Worm (Caenorhabditis elegans) whole organism, young adult: Measurements from ENCODE around the gene ZK1067.3.
A peak's percentile ranks its signal among the peaks of the same experiment; 100 is the strongest.

Experiments
- B0261.1 ChIP-seq: sonication (generic microtip); optimal IDR thresholded peaks from 2 replicates; lab custom pipeline; 2016; ENCODE audit warnings: mild to moderate bottlenecking, missing genetic modification characterization, moderate library complexity, missing compliant biosample characterization
- B0336.3 ChIP-seq: fragments of 200-800 bp; sonication (Bioruptor generic); IDR thresholded peaks from 2 replicates; pipeline ENCODE4 v1.3.6; 2022; ENCODE audit warnings: missing genetic modification characterization, missing compliant biosample characterization
- C06A6.2 ChIP-seq: fragments of 200-800 bp; sonication (Bioruptor generic); conservative IDR thresholded peaks from 2 replicates; pipeline ENCODE4 v1.3.6; 2022; ENCODE audit warnings: missing genetic modification characterization, missing compliant biosample characterization
- F23B12.7 ChIP-seq: sonication (generic microtip); optimal IDR thresholded peaks from 2 replicates; lab custom pipeline; 2017; ENCODE audit warnings: missing genetic modification characterization, mild to moderate bottlenecking, missing compliant biosample characterization, antibody characterized with exemption, moderate library complexity; ENCODE audit not compliant: insufficient read depth
- F52B5.7 ChIP-seq: sonication (generic microtip); optimal IDR thresholded peaks from 2 replicates; lab custom pipeline; 2016; ENCODE audit warnings: mild to moderate bottlenecking, missing genetic modification characterization, missing compliant biosample characterization
- Y56A3A.18 ChIP-seq: fragments of 200-800 bp; sonication (Bioruptor generic); IDR thresholded peaks from 2 replicates; pipeline ENCODE4 v1.3.6; 2022; ENCODE audit warnings: missing genetic modification reagents, missing genetic modification characterization, missing compliant biosample characterization
- akir-1 ChIP-seq: fragments of 200-800 bp; sonication (Bioruptor generic); optimal IDR thresholded peaks from 2 replicates; lab custom pipeline; 2018; ENCODE audit warnings: mild to moderate bottlenecking, missing genetic modification characterization, moderate library complexity, missing compliant biosample characterization
- ama-1 ChIP-seq, 3 experiments: fragments of 150-350 bp in 1 of 3; sonication (generic microtip) in 2 of 3; optimal IDR thresholded peaks; 2 replicates each; lab custom pipeline; 2014 to 2018; ENCODE audit warnings: missing biosample characterization in 2 of 3, missing genetic modification characterization in 2 of 3, missing genetic modification reagents in 2 of 3
- atf-7 ChIP-seq: sonication (generic microtip); optimal IDR thresholded peaks from 2 replicates; lab custom pipeline; 2017; ENCODE audit warnings: mild to moderate bottlenecking, missing genetic modification characterization, missing compliant biosample characterization
- bed-2 ChIP-seq: fragments of 200-800 bp; sonication (Bioruptor generic); IDR thresholded peaks from 2 replicates; pipeline ENCODE4 v1.3.6; 2022; ENCODE audit warnings: missing genetic modification reagents, missing genetic modification characterization, missing compliant biosample characterization
- cebp-1 ChIP-seq, 2 experiments: fragments of 200-800 bp in 1 of 2; sonication (Bioruptor generic) in 1 of 2; sonication (generic microtip) in 1 of 2; IDR thresholded peaks in 1 of 2; optimal IDR thresholded peaks in 1 of 2; 2 replicates each; pipeline versions ENCODE4 v1.3.6 to Lab custom; 2017 to 2022; ENCODE audit warnings: missing compliant biosample characterization in 2 of 2, missing genetic modification characterization in 2 of 2, mild to moderate bottlenecking in 1 of 2, missing genetic modification reagents in 1 of 2, moderate library complexity in 1 of 2
- ceh-100 ChIP-seq: fragments of 200-800 bp; sonication (Bioruptor generic); IDR thresholded peaks from 2 replicates; pipeline ENCODE4 v1.3.6; 2022; ENCODE audit warnings: missing genetic modification reagents, missing genetic modification characterization, missing compliant biosample characterization
- ceh-27 ChIP-seq: fragments of 200-800 bp; sonication (Bioruptor generic); optimal IDR thresholded peaks from 2 replicates; lab custom pipeline; 2018; ENCODE audit warnings: mild to moderate bottlenecking, missing genetic modification characterization, moderate library complexity, missing compliant biosample characterization
- ceh-79 ChIP-seq: sonication (generic microtip); optimal IDR thresholded peaks from 2 replicates; lab custom pipeline; 2017; ENCODE audit warnings: mild to moderate bottlenecking, missing genetic modification characterization, missing compliant biosample characterization
- ceh-91 ChIP-seq: fragments of 200-800 bp; sonication (Bioruptor generic); IDR thresholded peaks from 2 replicates; pipeline ENCODE4 v1.3.6; 2022; ENCODE audit warnings: missing genetic modification reagents, missing genetic modification characterization, missing compliant biosample characterization
- chd-7 ChIP-seq: sonication (generic microtip); optimal IDR thresholded peaks from 2 replicates; lab custom pipeline; 2016; ENCODE audit warnings: mild to moderate bottlenecking, missing genetic modification characterization, moderate library complexity, missing compliant biosample characterization
- dpl-1 ChIP-seq: fragments of 150-350 bp; optimal IDR thresholded peaks from 2 replicates; lab custom pipeline; 2014; ENCODE audit warnings: missing biosample characterization, missing genetic modification reagents, missing genetic modification characterization
- egl-18 ChIP-seq: fragments of 200-800 bp; sonication (Bioruptor generic); IDR thresholded peaks from 2 replicates; pipeline ENCODE4 v1.3.6; 2022; ENCODE audit warnings: missing genetic modification reagents, missing genetic modification characterization, missing compliant biosample characterization
- hlh-12 ChIP-seq: sonication (generic microtip); optimal IDR thresholded peaks from 2 replicates; lab custom pipeline; 2016; ENCODE audit warnings: missing genetic modification characterization, missing compliant biosample characterization
- hsf-1 ChIP-seq: fragments of 200-800 bp; sonication (Bioruptor generic); IDR thresholded peaks from 2 replicates; pipeline ENCODE4 v1.3.6; 2022; ENCODE audit warnings: missing genetic modification reagents, missing genetic modification characterization, missing compliant biosample characterization
- lag-1 ChIP-seq: fragments of 200-800 bp; sonication (Bioruptor generic); IDR thresholded peaks from 2 replicates; pipeline ENCODE4 v1.3.6; 2022; ENCODE audit warnings: missing genetic modification reagents, missing genetic modification characterization, missing compliant biosample characterization
- let-607 ChIP-seq, 2 experiments: fragments of 200-800 bp in 1 of 2; sonication (Bioruptor generic) in 1 of 2; sonication (generic microtip) in 1 of 2; optimal IDR thresholded peaks; 2 replicates each; lab custom pipeline; 2016 to 2018; ENCODE audit warnings: mild to moderate bottlenecking in 2 of 2, missing compliant biosample characterization in 2 of 2, missing genetic modification characterization in 2 of 2, moderate library complexity in 2 of 2, missing genotype in 1 of 2
- lsl-1 ChIP-seq: fragments of 200-800 bp; sonication (Bioruptor generic); optimal IDR thresholded peaks from 2 replicates; lab custom pipeline; 2018; ENCODE audit warnings: mild to moderate bottlenecking, missing genetic modification characterization, moderate library complexity, missing compliant biosample characterization
- mcd-1 ChIP-seq: fragments of 200-800 bp; sonication (Bioruptor generic); IDR thresholded peaks from 2 replicates; pipeline ENCODE4 v1.3.6; 2022; ENCODE audit warnings: missing genetic modification reagents, missing genetic modification characterization, missing compliant biosample characterization
- pha-4 ChIP-seq: fragments of 150-350 bp; sonication (generic microtip); optimal IDR thresholded peaks from 2 replicates; lab custom pipeline; 2014; ENCODE audit warnings: missing biosample characterization, missing genetic modification reagents, missing genetic modification characterization
- rcor-1 ChIP-seq: fragments of 200-800 bp; sonication (Bioruptor generic); IDR thresholded peaks from 2 replicates; pipeline ENCODE4 v1.3.6; 2022; ENCODE audit warnings: missing genetic modification reagents, missing genetic modification characterization, missing compliant biosample characterization
- snpc-1.1 ChIP-seq: sonication (generic microtip); optimal IDR thresholded peaks from 2 replicates; lab custom pipeline; 2017; ENCODE audit warnings: missing genetic modification characterization, mild to moderate bottlenecking, missing compliant biosample characterization, antibody characterized with exemption, moderate library complexity, missing genotype, missing genetic modification reagents; ENCODE audit not compliant: insufficient read depth
- tlf-1 ChIP-seq: fragments of 200-800 bp; sonication (Bioruptor generic); optimal IDR thresholded peaks from 2 replicates; lab custom pipeline; 2018; ENCODE audit warnings: mild to moderate bottlenecking, missing genetic modification characterization, missing compliant biosample characterization
- xnd-1 ChIP-seq: sonication (generic microtip); optimal IDR thresholded peaks from 2 replicates; lab custom pipeline; 2016; ENCODE audit warnings: missing genotype, missing genetic modification reagents, missing genetic modification characterization, missing compliant biosample characterization
- zfh-2 ChIP-seq: fragments of 200-800 bp; sonication (Bioruptor generic); conservative IDR thresholded peaks from 2 replicates; pipeline ENCODE4 v1.3.6; 2022; ENCODE audit warnings: missing genetic modification reagents, missing genetic modification characterization, missing compliant biosample characterization
- zim-3 ChIP-seq: sonication (generic microtip); optimal IDR thresholded peaks from 2 replicates; lab custom pipeline; 2017; ENCODE audit warnings: mild to moderate bottlenecking, missing genetic modification characterization, moderate library complexity, missing compliant biosample characterization
- ztf-3 ChIP-seq: fragments of 200-800 bp; sonication (Bioruptor generic); optimal IDR thresholded peaks from 2 replicates; lab custom pipeline; 2018; ENCODE audit warnings: mild to moderate bottlenecking, missing genetic modification characterization, missing compliant biosample characterization
- ztf-6 ChIP-seq: fragments of 200-800 bp; sonication (Bioruptor generic); IDR thresholded peaks from 2 replicates; pipeline ENCODE4 v1.3.6; 2022; ENCODE audit warnings: missing genetic modification reagents, missing genetic modification characterization, missing compliant biosample characterization

The ZK1067.3 gene

ce11 chrII:9260026-9260425 is 37.0 kb downstream of the ZK1067.3 start:
- no peak for TF ChIP-seq C06A6.2 (GFP tag; lab: Robert Waterston, UW)
- TF ChIP-seq lag-1, result no peak
- no peak for TF ChIP-seq mcd-1 (GFP tag; lab: Robert Waterston, UW)
- no peak for TF ChIP-seq tlf-1 (GFP tag; lab: Kevin White, UChicago)
- no peak for TF ChIP-seq ceh-27 (GFP tag; lab: Kevin White, UChicago)
- TF ChIP-seq snpc-1.1, result no peak

- TF ChIP-seq xnd-1 (tag; lab: Kevin White, UChicago) (no peak), chd-7 (tag; lab: Kevin White, UChicago) (no peak), hlh-12 (tag; lab: Kevin White, UChicago) (no peak)
- TF ChIP-seq, all 124 proteins: peak for 0
Observed at ce11 chrII:9261403-9261802, 38.3 kb downstream of the ZK1067.3 start.

- 0 out of 2 replicates have a peak, but pooled peaks have one; percentile 28 for TF ChIP-seq zfh-2 (GFP tag; lab: Robert Waterston, UW)
- no peak for TF ChIP-seq F23B12.7
- TF ChIP-seq ceh-100, result no peak
Observed at ce11 chrII:9261931-9262562, 39.0 kb downstream of the ZK1067.3 start, which contains the start of gene aqp-2. aqp-2 (minus strand) TSS chrII:9261981.

ce11 chrII:9262845-9263402 is 39.9 kb downstream of the ZK1067.3 start:
- 0 out of 2 replicates have a peak, but pooled peaks have one; percentile 9 for TF ChIP-seq zfh-2 (GFP tag; lab: Robert Waterston, UW)
- no peak for TF ChIP-seq ztf-3
- no peak for TF ChIP-seq akir-1
- TF ChIP-seq bed-2 (GFP tag; lab: Robert Waterston, UW), result no peak
- no peak for TF ChIP-seq ceh-79 (tag; lab: Kevin White, UChicago)
- no peak for TF ChIP-seq ztf-6 (GFP tag; lab: Robert Waterston, UW)

- TF ChIP-seq rcor-1 (GFP tag; lab: Robert Waterston, UW), result no peak
Observed at ce11 chrII:9263784-9264183, 40.7 kb downstream of the ZK1067.3 start.

ce11 chrII:9264689-9265278 is 41.7 kb downstream of the ZK1067.3 start:
- no peak for TF ChIP-seq F52B5.7
- no peak for TF ChIP-seq egl-18 (GFP tag; lab: Robert Waterston, UW)
- no peak for TF ChIP-seq ztf-6 (GFP tag; lab: Robert Waterston, UW)
- TF ChIP-seq pha-4, result no peak
- TF ChIP-seq F23B12.7, result no peak
- TF ChIP-seq ztf-3, result no peak
- TF ChIP-seq lsl-1 (GFP tag; lab: Kevin White, UChicago), result no peak
- no peak for TF ChIP-seq hsf-1 (GFP tag; lab: Robert Waterston, UW)
- no peak for TF ChIP-seq atf-7
- TF ChIP-seq bed-2 (GFP tag; lab: Robert Waterston, UW), result no peak
- no peak for TF ChIP-seq let-607 (tag; optimal IDR thresholded peaks at IDR 0.05; lab: Kevin White, UChicago)
- no peak for TF ChIP-seq zim-3 (tag; lab: Kevin White, UChicago)
- TF ChIP-seq ama-1 (optimal IDR thresholded peaks at IDR 0.05; lab: Kevin White, UChicago), result no peak
- no peak for TF ChIP-seq ama-1 (GFP tag; optimal IDR thresholded peaks at IDR 0.05; lab: Kevin White, UChicago)
- TF ChIP-seq B0336.3 (GFP tag; lab: Robert Waterston, UW), result no peak
- no peak for TF ChIP-seq B0261.1
- no peak for TF ChIP-seq Y56A3A.18 (GFP tag; lab: Robert Waterston, UW)
- TF ChIP-seq dpl-1 (GFP tag; lab: Kevin White, UChicago), result no peak
- no peak for TF ChIP-seq ceh-91 (GFP tag; lab: Robert Waterston, UW)
- TF ChIP-seq cebp-1 (GFP tag; IDR thresholded peaks at IDR 0.05; lab: Robert Waterston, UW), result no peak
- TF ChIP-seq cebp-1 (tag; optimal IDR thresholded peaks at IDR 0.05; lab: Kevin White, UChicago), result no peak
